Worm (Caenorhabditis elegans): ENCODE data around the gene asps-1.

asps-1 gene

ce11 chrV:10270214-10270613, 47.0 kb downstream of the asps-1 start, which contains the start of gene ric-4:
ric-4 (minus strand) TSS chrV:10270314.
- no peak for TF ChIP-seq peb-1 (tag; optimal IDR thresholded peaks at IDR 0.05)
- TF ChIP-seq nhr-237 (tag; optimal IDR thresholded peaks at IDR 0.05) = no peak
- TF ChIP-seq C34F6.9 (tag; optimal IDR thresholded peaks at IDR 0.05) = no peak
- no peak for TF ChIP-seq nhr-10 (tag; optimal IDR thresholded peaks at IDR 0.05)
- TF ChIP-seq zag-1 (tag; optimal IDR thresholded peaks at IDR 0.05) = no peak
- no peak for TF ChIP-seq crh-2 (tag; optimal IDR thresholded peaks at IDR 0.05)
- no peak for TF ChIP-seq nhr-77 (tag; optimal IDR thresholded peaks at IDR 0.05)
- TF ChIP-seq gmeb-1 (tag; optimal IDR thresholded peaks at IDR 0.05) = no peak
- no peak for TF ChIP-seq skn-1 (tag; optimal IDR thresholded peaks at IDR 0.05)
- TF ChIP-seq sma-3 (GFP tag; optimal IDR thresholded peaks at IDR 0.05) = no peak
- no peak for TF ChIP-seq dmd-4 (tag; optimal IDR thresholded peaks at IDR 0.05)
- no peak for TF ChIP-seq nhr-12 (tag; optimal IDR thresholded peaks at IDR 0.05)
- TF ChIP-seq ztf-11 (tag; optimal IDR thresholded peaks at IDR 0.05) = no peak
- no peak for TF ChIP-seq elt-1 (tag; optimal IDR thresholded peaks at IDR 0.05)

DNA sequence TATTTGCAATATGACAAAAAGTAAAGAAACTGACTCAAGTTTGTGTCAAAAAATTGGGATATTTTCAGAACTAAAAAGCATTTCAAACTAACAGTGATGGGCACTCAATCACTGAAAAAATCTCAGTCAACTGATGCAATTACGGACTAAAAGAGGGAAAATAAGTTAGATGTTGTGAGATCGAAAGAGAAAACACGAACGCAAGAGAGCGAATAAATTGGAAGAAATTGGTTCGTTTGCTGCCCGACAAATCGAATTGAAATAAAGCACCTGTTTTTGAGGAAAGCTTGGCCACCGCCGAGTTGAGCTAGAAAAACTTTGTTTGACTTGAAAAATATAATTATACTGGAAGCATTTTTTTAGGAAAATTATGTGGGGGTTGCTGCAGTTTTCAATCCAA, 51.1 kb downstream of the asps-1 start:
- TF ChIP-seq unc-55 (GFP tag; optimal IDR thresholded peaks at IDR 0.05) (no peak), alr-1 (tag; optimal IDR thresholded peaks at IDR 0.05) (no peak), elt-3 (tag; optimal IDR thresholded peaks at IDR 0.05) (no peak), nhr-11 (tag; optimal IDR thresholded peaks at IDR 0.05) (no peak)
